Fruit fly (Drosophila melanogaster) whole organism, pupa: ENCODE measurements around the gene RPA3.

Experiments
- CG10348 ChIP-seq: fragments of 200-800 bp; sonication (Bioruptor generic); IDR thresholded peaks from 2 replicates; pipeline ENCODE4 v1.3.6; 2022; ENCODE audit warnings: missing biosample characterization, missing genetic modification characterization
- CG15710 ChIP-seq: fragments of 200-800 bp; sonication (Bioruptor generic); optimal IDR thresholded peaks from 2 replicates; lab custom pipeline; 2018; ENCODE audit warnings: missing biosample characterization, mild to moderate bottlenecking, missing genetic modification characterization, moderate library complexity
- CG32121 ChIP-seq: fragments of 200-800 bp; sonication (Bioruptor generic); IDR thresholded peaks from 2 replicates; pipeline ENCODE4 v1.3.6; 2022; ENCODE audit warnings: missing biosample characterization, missing genetic modification characterization
- CG34367 ChIP-seq: fragments of 200-800 bp; sonication (Bioruptor generic); optimal IDR thresholded peaks from 2 replicates; lab custom pipeline; 2018; ENCODE audit warnings: missing biosample characterization, mild to moderate bottlenecking, missing genetic modification characterization
- CG8159 ChIP-seq: fragments of 200-800 bp; sonication (Bioruptor generic); optimal IDR thresholded peaks from 3 replicates; lab custom pipeline; 2018; ENCODE audit warnings: missing biosample characterization, mild to moderate bottlenecking, missing genetic modification characterization, moderate library complexity
- CG8301 ChIP-seq: fragments of 200-800 bp; sonication (Bioruptor generic); optimal IDR thresholded peaks from 2 replicates; lab custom pipeline; 2018; ENCODE audit warnings: missing biosample characterization, mild to moderate bottlenecking, missing genetic modification characterization
- EcR ChIP-seq: fragments of 200-800 bp; sonication (Bioruptor generic); optimal IDR thresholded peaks from 3 replicates; lab custom pipeline; 2019; ENCODE audit warnings: missing biosample characterization, missing genetic modification characterization, mild to moderate bottlenecking, moderate library complexity, missing genetic modification reagents
- Ets98B ChIP-seq: fragments of 200-800 bp; sonication (Bioruptor generic); IDR thresholded peaks from 2 replicates; pipeline ENCODE4 v1.3.6; 2022; ENCODE audit warnings: missing biosample characterization, missing genetic modification characterization
- Pif1A ChIP-seq: fragments of 200-800 bp; sonication (Bioruptor generic); optimal IDR thresholded peaks from 3 replicates; lab custom pipeline; 2016; ENCODE audit warnings: missing biosample characterization, missing genetic modification characterization
- Pif1B ChIP-seq: fragments of 200-800 bp; sonication (Bioruptor generic); optimal IDR thresholded peaks from 3 replicates; lab custom pipeline; 2016; ENCODE audit warnings: missing biosample characterization, missing genetic modification characterization
- Snoo ChIP-seq: fragments of 200-800 bp; sonication (Bioruptor generic); optimal IDR thresholded peaks from 3 replicates; lab custom pipeline; 2017; ENCODE audit warnings: missing biosample characterization, mild to moderate bottlenecking, missing genetic modification characterization, inconsistent platforms
- gl ChIP-seq: fragments of 200-800 bp; sonication (Bioruptor generic); optimal IDR thresholded peaks from 2 replicates; lab custom pipeline; 2018; ENCODE audit warnings: missing biosample characterization, mild to moderate bottlenecking, missing genetic modification characterization
- rn ChIP-seq: fragments of 200-800 bp; sonication (Bioruptor generic); IDR thresholded peaks from 2 replicates; pipeline ENCODE4 v1.3.6; 2022; ENCODE audit warnings: missing biosample characterization, missing genetic modification characterization

DNA sequence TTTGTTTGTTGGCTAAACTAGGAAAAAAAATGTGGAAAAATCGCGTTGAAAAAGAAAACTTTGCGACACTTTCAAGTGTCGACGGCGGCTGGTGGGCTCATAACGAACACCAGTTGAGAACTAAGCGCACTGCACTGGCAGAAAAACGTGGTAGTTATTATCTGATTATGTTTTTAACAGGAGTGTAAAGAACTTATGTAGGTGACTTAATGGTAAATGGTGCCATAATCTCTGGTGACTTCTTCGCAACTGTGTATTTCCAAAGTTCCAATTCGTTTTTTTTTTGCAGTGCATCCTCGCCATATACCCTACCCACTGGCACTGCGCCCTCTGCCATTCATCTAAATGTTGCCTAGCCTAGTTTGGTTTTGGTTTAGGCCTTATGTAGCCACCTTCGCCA is 37.4 kb upstream of the RPA3 start:
- TF ChIP-seq Pif1B (GFP tag; lab: Kevin White, UChicago) (no peak), CG15710 (tag; lab: Kevin White, UChicago) (no peak), CG32121 (GFP tag; lab: Robert Waterston, UW) (peak; percentile 67), Ets98B (GFP tag; lab: Robert Waterston, UW) (peak; percentile 72), EcR (GFP tag; lab: Kevin White, UChicago) (no peak), CG8159 (peak; percentile 15), Pif1A (GFP tag; lab: Kevin White, UChicago) (peak; percentile 20), CG8301 (tag; lab: Kevin White, UChicago) (peak; percentile 62), rn (no peak), CG10348 (GFP tag; lab: Robert Waterston, UW) (no peak), Snoo (tag; lab: Kevin White, UChicago) (no peak), gl (no peak), CG34367 (tag; lab: Kevin White, UChicago) (peak; percentile 12)
